Worm (Caenorhabditis elegans) whole organism, midembryonic: ENCODE measurements around the gene plep-1.

Experiments used
- T22C8.4 ChIP-seq: fragments of 200-800 bp; sonication (Bioruptor generic); IDR thresholded peaks from 2 replicates; pipeline ENCODE4 v1.3.6; 2022; ENCODE audit warnings: missing genetic modification characterization, missing compliant biosample characterization
- cog-1 ChIP-seq: sonication (generic microtip); optimal IDR thresholded peaks from 2 replicates; lab custom pipeline; 2016; ENCODE audit warnings: missing genetic modification characterization, missing compliant biosample characterization
- flt-1 ChIP-seq: fragments of 200-800 bp; sonication (Bioruptor generic); IDR thresholded peaks from 2 replicates; pipeline ENCODE4 v1.3.6; 2022; ENCODE audit warnings: missing genetic modification characterization, missing compliant biosample characterization
- klf-2 ChIP-seq: fragments of 200-800 bp; sonication (Bioruptor generic); conservative IDR thresholded peaks from 2 replicates; pipeline ENCODE4 v1.3.6; 2022; ENCODE audit warnings: missing genetic modification reagents, missing genetic modification characterization, missing compliant biosample characterization
- med-1 ChIP-seq: sonication (generic microtip); optimal IDR thresholded peaks from 2 replicates; lab custom pipeline; 2017; ENCODE audit warnings: missing genetic modification characterization, mild to moderate bottlenecking, missing compliant biosample characterization, antibody characterized with exemption, missing genetic modification reagents; ENCODE audit not compliant: insufficient read depth
- ref-1 ChIP-seq: fragments of 200-800 bp; sonication (Bioruptor generic); conservative IDR thresholded peaks from 2 replicates; pipeline ENCODE4 v1.3.6; 2022; ENCODE audit warnings: missing genetic modification reagents, missing genetic modification characterization, missing compliant biosample characterization
- tab-1 ChIP-seq: fragments of 200-800 bp; sonication (Bioruptor generic); IDR thresholded peaks from 2 replicates; pipeline ENCODE4 v1.3.6; 2022; ENCODE audit warnings: missing genetic modification characterization, missing compliant biosample characterization
- ztf-23 ChIP-seq: fragments of 200-800 bp; sonication (Bioruptor generic); IDR thresholded peaks from 2 replicates; pipeline ENCODE4 v1.3.6; 2022; ENCODE audit warnings: missing genetic modification reagents, missing genetic modification characterization, missing compliant biosample characterization
- ztf-29 ChIP-seq: fragments of 200-800 bp; sonication (Bioruptor generic); IDR thresholded peaks from 2 replicates; pipeline ENCODE4 v1.3.6; 2022; ENCODE audit warnings: missing genetic modification reagents, missing genetic modification characterization, missing compliant biosample characterization

The plep-1 gene

ce11 chrII:4326420-4326819 lies 14.4 kb upstream of the plep-1 start, which contains the start of gene pfd-2:
TSS of gene pfd-2 (plus strand) at chrII:4326720.
- TF ChIP-seq klf-2 (GFP tag; lab: Robert Waterston, UW) (no peak), ref-1 (GFP tag; lab: Robert Waterston, UW) (no peak), tab-1 (GFP tag; lab: Robert Waterston, UW) (no peak), cog-1 (tag; lab: Kevin White, UChicago) (no peak), med-1 (GFP tag; lab: Kevin White, UChicago) (no peak), ztf-23 (GFP tag; lab: Robert Waterston, UW) (no peak), flt-1 (no peak), ztf-29 (GFP tag; lab: Robert Waterston, UW) (no peak), T22C8.4 (GFP tag; lab: Robert Waterston, UW) (no peak)

- TF ChIP-seq ztf-29 (GFP tag; lab: Robert Waterston, UW) (no peak), cog-1 (tag; lab: Kevin White, UChicago) (no peak), T22C8.4 (GFP tag; lab: Robert Waterston, UW) (no peak)
These were observed 12.0 kb upstream of the plep-1 start, which contains the start of gene mog-2 for ce11 chrII:4324061-4324460. TSS of gene mog-2 (plus strand) at chrII:4324361.

- TF ChIP-seq klf-2 (GFP tag; lab: Robert Waterston, UW) = no peak
- no peak for TF ChIP-seq T22C8.4 (GFP tag; lab: Robert Waterston, UW)
- TF ChIP-seq med-1 (GFP tag; lab: Kevin White, UChicago) = no peak
- TF ChIP-seq flt-1 = no peak
- TF ChIP-seq cog-1 (tag; lab: Kevin White, UChicago) = no peak
- no peak for TF ChIP-seq tab-1 (GFP tag; lab: Robert Waterston, UW)
- no peak for TF ChIP-seq ref-1 (GFP tag; lab: Robert Waterston, UW)
- TF ChIP-seq ztf-23 (GFP tag; lab: Robert Waterston, UW) = no peak
- no peak for TF ChIP-seq ztf-29 (GFP tag; lab: Robert Waterston, UW)
These were observed 10.9 kb upstream of the plep-1 start, which contains the start of gene H20J04.6 for ce11 chrII:4322871-4323270. TSS of gene H20J04.6 (plus strand) at chrII:4323256.

- TF ChIP-seq cog-1 (tag; lab: Kevin White, UChicago) (no peak), T22C8.4 (GFP tag; lab: Robert Waterston, UW) (no peak), klf-2 (GFP tag; lab: Robert Waterston, UW) (no peak), flt-1 (no peak), tab-1 (GFP tag; lab: Robert Waterston, UW) (no peak), ztf-23 (GFP tag; lab: Robert Waterston, UW) (no peak), med-1 (GFP tag; lab: Kevin White, UChicago) (no peak), ztf-29 (GFP tag; lab: Robert Waterston, UW) (no peak), ref-1 (GFP tag; lab: Robert Waterston, UW) (no peak)
These were observed 9.8 kb upstream of the plep-1 start, which contains the start of gene Y52E8A.1 for ce11 chrII:4321766-4322165. TSS of gene Y52E8A.1 (plus strand) at chrII:4322066.

- TF ChIP-seq ztf-23 (GFP tag; lab: Robert Waterston, UW) (no peak), ztf-29 (GFP tag; lab: Robert Waterston, UW) (no peak), med-1 (GFP tag; lab: Kevin White, UChicago) (no peak), T22C8.4 (GFP tag; lab: Robert Waterston, UW) (no peak), cog-1 (tag; lab: Kevin White, UChicago) (no peak), flt-1 (no peak), tab-1 (GFP tag; lab: Robert Waterston, UW) (no peak), klf-2 (GFP tag; lab: Robert Waterston, UW) (no peak), ref-1 (GFP tag; lab: Robert Waterston, UW) (no peak)
These were observed 8.4 kb upstream of the plep-1 start, which contains the start of gene Y52E8A.2 for ce11 chrII:4320455-4320854. TSS of gene Y52E8A.2 (plus strand) at chrII:4320836.

ce11 chrII:4319537-4320019 lies 7.6 kb upstream of the plep-1 start, which contains the start of gene Y52E8A.6:
TSS of gene Y52E8A.6 (minus strand) at chrII:4319969.
- TF ChIP-seq T22C8.4 (GFP tag; lab: Robert Waterston, UW) = no peak
- TF ChIP-seq ztf-23 (GFP tag; lab: Robert Waterston, UW) = no peak
- TF ChIP-seq med-1 (GFP tag; lab: Kevin White, UChicago) = no peak
- no peak for TF ChIP-seq cog-1 (tag; lab: Kevin White, UChicago)
- no peak for TF ChIP-seq ztf-29 (GFP tag; lab: Robert Waterston, UW)
- TF ChIP-seq ref-1 (GFP tag; lab: Robert Waterston, UW) = no peak
- TF ChIP-seq klf-2 (GFP tag; lab: Robert Waterston, UW) = no peak
- no peak for TF ChIP-seq tab-1 (GFP tag; lab: Robert Waterston, UW)
- no peak for TF ChIP-seq flt-1

ce11 chrII:4316011-4316410 lies 4.0 kb upstream of the plep-1 start, which contains the start of gene srw-40:
TSS of gene srw-40 (minus strand) at chrII:4316111.
- TF ChIP-seq flt-1 = no peak
- no peak for TF ChIP-seq cog-1 (tag; lab: Kevin White, UChicago)
- TF ChIP-seq tab-1 (GFP tag; lab: Robert Waterston, UW) = no peak

- 0 out of 2 replicates have a peak, but pooled peaks have one; percentile 11 for TF ChIP-seq ztf-23 (GFP tag; lab: Robert Waterston, UW)
These were observed 2.9 kb downstream of the plep-1 start for ce11 chrII:4309112-4309511.

ce11 chrII:4306921-4307630 lies 4.9 kb downstream of the plep-1 start, which contains the start of gene Y52E8A.3:
TSS of gene Y52E8A.3 (minus strand) at chrII:4306971.
- TF ChIP-seq cog-1 (tag; lab: Kevin White, UChicago) (no peak), ztf-23 (GFP tag; lab: Robert Waterston, UW) (no peak), tab-1 (GFP tag; lab: Robert Waterston, UW) (no peak), med-1 (GFP tag; lab: Kevin White, UChicago) (no peak), flt-1 (no peak), T22C8.4 (GFP tag; lab: Robert Waterston, UW) (no peak), ref-1 (GFP tag; lab: Robert Waterston, UW) (no peak), ztf-29 (GFP tag; lab: Robert Waterston, UW) (no peak), klf-2 (GFP tag; lab: Robert Waterston, UW) (no peak)
